Worm (Caenorhabditis elegans): ENCODE measurements around the gene pps-1.

- TF ChIP-seq nhr-84 (tag; optimal IDR thresholded peaks at IDR 0.05), result no peak
- no peak for TF ChIP-seq nhr-11 (tag; optimal IDR thresholded peaks at IDR 0.05)
- no peak for TF ChIP-seq elt-3 (tag; optimal IDR thresholded peaks at IDR 0.05)
- TF ChIP-seq lsy-2 (tag; optimal IDR thresholded peaks at IDR 0.05), result no peak
- TF ChIP-seq ztf-11 (tag; optimal IDR thresholded peaks at IDR 0.05), result no peak
- TF ChIP-seq elt-2 (tag; optimal IDR thresholded peaks at IDR 0.05), result peak; percentile 8
- no peak for TF ChIP-seq mep-1 (tag; optimal IDR thresholded peaks at IDR 0.05)
- TF ChIP-seq nhr-12 (tag; optimal IDR thresholded peaks at IDR 0.05), result no peak
- no peak for TF ChIP-seq C34B4.2 (tag; optimal IDR thresholded peaks at IDR 0.05)
- no peak for TF ChIP-seq nhr-237 (tag; optimal IDR thresholded peaks at IDR 0.05)
- TF ChIP-seq hlh-4 (tag; optimal IDR thresholded peaks at IDR 0.05), result no peak
Measured at ce11 chrIV:10141930-10142505, 19.8 kb upstream of the pps-1 start, which contains the start of the genes gst-2, gst-4 and dhs-12.
